Fruit fly (Drosophila melanogaster): ENCODE data around the gene EMC6.
A peak's percentile ranks its signal among the peaks of the same experiment; 100 is the strongest.

EMC6 gene

dm6 chr3R:25049383-25049741 lies 24.5 kb upstream of the EMC6 start, which contains the start of gene CG11791:
Gene CG11791 (plus strand): TSS chr3R:25049616.
- no peak for TF ChIP-seq CG17801 (GFP tag; optimal IDR thresholded peaks at IDR 0.05; ENCODE audit: partially characterized antibody)

dm6 chr3R:25047504-25047903 lies 22.7 kb upstream of the EMC6 start, which contains the start of gene CG11790:
Gene CG11790 (plus strand): TSS chr3R:25047706.
- TF ChIP-seq CG17801 (GFP tag; optimal IDR thresholded peaks at IDR 0.05; ENCODE audit: partially characterized antibody) = peak; percentile 38

- no peak for TF ChIP-seq CG17801 (GFP tag; optimal IDR thresholded peaks at IDR 0.05; ENCODE audit: partially characterized antibody)
Measured at dm6 chr3R:25046023-25046422, 21.2 kb upstream of the EMC6 start, which contains the start of gene CG11786. Gene CG11786 (plus strand): TSS chr3R:25046323.

- no peak for TF ChIP-seq CG17801 (GFP tag; optimal IDR thresholded peaks at IDR 0.05; ENCODE audit: partially characterized antibody)
Measured at dm6 chr3R:25044816-25045551, 20.2 kb upstream of the EMC6 start, which contains the start of gene 5PtaseI. Gene 5PtaseI (minus strand): TSS chr3R:25045151.

dm6 chr3R:25039028-25039476 lies 14.2 kb upstream of the EMC6 start, which contains the start of the genes Ythdf and bai:
Gene Ythdf (minus strand): TSS chr3R:25039249.
Gene bai (plus strand): TSS chr3R:25039374.
- TF ChIP-seq CG17801 (GFP tag; optimal IDR thresholded peaks at IDR 0.05; ENCODE audit: partially characterized antibody) = peak; percentile 15

dm6 chr3R:25036644-25037043 lies 11.8 kb upstream of the EMC6 start, which contains the start of gene CG31115:
Gene CG31115 (plus strand): TSS chr3R:25036944.
- no peak for TF ChIP-seq CG17801 (GFP tag; optimal IDR thresholded peaks at IDR 0.05; ENCODE audit: partially characterized antibody)

dm6 chr3R:25033142-25033586 lies 8.3 kb upstream of the EMC6 start, which contains the start of gene Smg6:
Gene Smg6 (minus strand): TSS chr3R:25033465.
- TF ChIP-seq CG17801 (GFP tag; optimal IDR thresholded peaks at IDR 0.05; ENCODE audit: partially characterized antibody) = peak; percentile 35

dm6 chr3R:25032686-25033085 lies 7.9 kb upstream of the EMC6 start:
- no peak for TF ChIP-seq CG17801 (GFP tag; optimal IDR thresholded peaks at IDR 0.05; ENCODE audit: partially characterized antibody)

- TF ChIP-seq CG17801 (GFP tag; optimal IDR thresholded peaks at IDR 0.05; ENCODE audit: partially characterized antibody) = no peak
Measured at dm6 chr3R:25027281-25028219, 2.7 kb upstream of the EMC6 start.

dm6 chr3R:25023056-25023455 lies 1.8 kb downstream of the EMC6 start, which contains the start of gene beta4GalT7:
Gene beta4GalT7 (plus strand): TSS chr3R:25023256.
- TF ChIP-seq CG17801 (GFP tag; optimal IDR thresholded peaks at IDR 0.05; ENCODE audit: partially characterized antibody) = no peak

dm6 chr3R:25012016-25012415 lies 12.8 kb downstream of the EMC6 start:
- TF ChIP-seq CG17801 (GFP tag; optimal IDR thresholded peaks at IDR 0.05; ENCODE audit: partially characterized antibody) = no peak

dm6 chr3R:25009745-25010446 lies 14.9 kb downstream of the EMC6 start:
- TF ChIP-seq CG17801 (GFP tag; optimal IDR thresholded peaks at IDR 0.05; ENCODE audit: partially characterized antibody) = no peak

dm6 chr3R:25005748-25006147 lies 19.1 kb downstream of the EMC6 start:
- TF ChIP-seq CG17801 (GFP tag; optimal IDR thresholded peaks at IDR 0.05; ENCODE audit: partially characterized antibody) = no peak

dm6 chr3R:25004763-25005162 lies 20.1 kb downstream of the EMC6 start:
- TF ChIP-seq CG17801 (GFP tag; optimal IDR thresholded peaks at IDR 0.05; ENCODE audit: partially characterized antibody) = no peak

Measured in ovary, adult (tissue).